Worm (Caenorhabditis elegans) whole organism, L4 larva: Measurements from ENCODE around the gene sdpn-1.

Experiments
- D1046.2 ChIP-seq: fragments of 200-800 bp; sonication (Bioruptor generic); IDR thresholded peaks from 2 replicates; pipeline ENCODE4 v1.3.6; 2022; ENCODE audit warnings: missing genetic modification characterization, missing compliant biosample characterization
- F26F4.8 ChIP-seq: fragments of 200-800 bp; sonication (Bioruptor generic); conservative IDR thresholded peaks from 2 replicates; pipeline ENCODE4 v1.3.6; 2022; ENCODE audit warnings: missing genetic modification characterization, missing compliant biosample characterization
- F44E2.7 ChIP-seq: fragments of 200-800 bp; sonication (Bioruptor generic); IDR thresholded peaks from 2 replicates; pipeline ENCODE4 v2.1.2; 2022; ENCODE audit warnings: missing genetic modification characterization, missing compliant biosample characterization
- R02D3.7 ChIP-seq: fragments of 150-350 bp; sonication (generic microtip); optimal IDR thresholded peaks from 3 replicates; lab custom pipeline; 2014; ENCODE audit warnings: missing biosample characterization, missing genetic modification characterization
- Y105C5A.15 ChIP-seq: fragments of 200-800 bp; sonication (Bioruptor generic); IDR thresholded peaks from 2 replicates; pipeline ENCODE4 v1.3.6; 2022; ENCODE audit warnings: missing genetic modification characterization, missing compliant biosample characterization
- Y48G9A.11 ChIP-seq: fragments of 200-800 bp; sonication (Bioruptor generic); IDR thresholded peaks from 2 replicates; pipeline ENCODE4 v1.3.6; 2022; ENCODE audit warnings: missing genetic modification reagents, missing genetic modification characterization, missing compliant biosample characterization
- aha-1 ChIP-seq: fragments of 150-350 bp; peaks from one replicate; lab custom pipeline; 2014; ENCODE audit warnings: missing biosample characterization, missing genetic modification characterization
- ama-1 ChIP-seq: fragments of 150-350 bp; optimal IDR thresholded peaks from 2 replicates; lab custom pipeline; 2014; ENCODE audit warnings: inconsistent platforms, mixed read lengths
- arid-1 ChIP-seq: fragments of 200-800 bp; sonication (Bioruptor generic); conservative IDR thresholded peaks from 2 replicates; pipeline ENCODE4 v1.3.6; 2022; ENCODE audit warnings: missing genetic modification reagents, missing genetic modification characterization, missing compliant biosample characterization
- ceh-20 ChIP-seq: fragments of 200-800 bp; sonication (Bioruptor generic); IDR thresholded peaks from 2 replicates; pipeline ENCODE4 v1.3.6; 2022; ENCODE audit warnings: missing genetic modification reagents, missing genetic modification characterization, missing compliant biosample characterization
- ceh-44 ChIP-seq: fragments of 200-800 bp; sonication (Bioruptor generic); IDR thresholded peaks from 2 replicates; pipeline ENCODE4 v1.3.6; 2022; ENCODE audit warnings: missing genetic modification reagents, missing genetic modification characterization, missing compliant biosample characterization
- ces-1 ChIP-seq: fragments of 150-350 bp; sonication (generic microtip); optimal IDR thresholded peaks from 4 replicates; lab custom pipeline; 2014; ENCODE audit warnings: missing biosample characterization, missing genetic modification reagents, missing genetic modification characterization
- daf-16 ChIP-seq, 3 experiments: sonication (generic microtip); optimal IDR thresholded peaks; 2 replicates each; lab custom pipeline; 2016 to 2017; ENCODE audit warnings: missing genetic modification characterization in 3 of 3, missing genetic modification reagents in 3 of 3, mild to moderate bottlenecking in 2 of 3, missing compliant biosample characterization in 2 of 3, missing biosample characterization in 1 of 3, moderate library complexity in 1 of 3
- daf-8 ChIP-seq: fragments of 200-800 bp; sonication (Bioruptor generic); IDR thresholded peaks from 2 replicates; pipeline ENCODE4 v1.3.6; 2022; ENCODE audit warnings: missing genetic modification characterization, missing compliant biosample characterization
- dmd-6 ChIP-seq: fragments of 200-800 bp; sonication (Bioruptor generic); IDR thresholded peaks from 2 replicates; pipeline ENCODE4 v1.3.6; 2022; ENCODE audit warnings: missing genetic modification reagents, missing genetic modification characterization, missing compliant biosample characterization
- dmd-8 ChIP-seq: fragments of 200-800 bp; sonication (Bioruptor generic); IDR thresholded peaks from 2 replicates; pipeline ENCODE4 v1.3.6; 2022; ENCODE audit warnings: missing genetic modification characterization, missing compliant biosample characterization
- dve-1 ChIP-seq: sonication (generic microtip); optimal IDR thresholded peaks from 2 replicates; lab custom pipeline; 2017; ENCODE audit warnings: antibody characterized with exemption, mild to moderate bottlenecking, missing genetic modification characterization, missing compliant biosample characterization; ENCODE audit not compliant: insufficient read depth
- egl-43 ChIP-seq: fragments of 200-800 bp; sonication (Bioruptor generic); IDR thresholded peaks from 2 replicates; pipeline ENCODE4 v1.3.6; 2022; ENCODE audit warnings: missing genetic modification reagents, missing genetic modification characterization, missing compliant biosample characterization
- hif-1 ChIP-seq, 2 experiments: sonication (generic microtip); optimal IDR thresholded peaks; 2 replicates each; lab custom pipeline; 2016 to 2017; ENCODE audit warnings: missing compliant biosample characterization in 2 of 2, missing genetic modification characterization in 2 of 2, missing genetic modification reagents in 2 of 2, missing genotype in 2 of 2, mild to moderate bottlenecking in 1 of 2
- hlh-11 ChIP-seq: fragments of 200-800 bp; sonication (Bioruptor generic); optimal IDR thresholded peaks from 2 replicates; lab custom pipeline; 2018; ENCODE audit warnings: mild to moderate bottlenecking, missing genetic modification characterization, missing compliant biosample characterization
- hlh-30 ChIP-seq: sonication (generic microtip); optimal IDR thresholded peaks from 2 replicates; lab custom pipeline; 2017; ENCODE audit warnings: antibody characterized with exemption, mild to moderate bottlenecking, missing genetic modification characterization, missing compliant biosample characterization; ENCODE audit not compliant: insufficient read depth
- lin-15B ChIP-seq: fragments of 150-350 bp; sonication (generic microtip); optimal IDR thresholded peaks from 3 replicates; lab custom pipeline; 2014; ENCODE audit warnings: missing biosample characterization, missing genetic modification characterization
- lin-29 ChIP-seq: fragments of 200-800 bp; sonication (Bioruptor generic); IDR thresholded peaks from 2 replicates; pipeline ENCODE4 v1.3.6; 2022; ENCODE audit warnings: missing genetic modification reagents, missing genetic modification characterization, missing compliant biosample characterization
- lsy-2 ChIP-seq, 2 experiments: fragments of 150-350 bp in 1 of 2; sonication (generic microtip) in 1 of 2; optimal IDR thresholded peaks; 2 replicates each; lab custom pipeline; 2014 to 2017; ENCODE audit warnings: missing biosample characterization in 2 of 2, missing genetic modification characterization in 2 of 2
- madf-9 ChIP-seq: fragments of 200-800 bp; sonication (Bioruptor generic); conservative IDR thresholded peaks from 2 replicates; pipeline ENCODE4 v1.3.6; 2022; ENCODE audit warnings: missing genetic modification reagents, missing genetic modification characterization, missing compliant biosample characterization
- mdl-1 ChIP-seq, 2 experiments: fragments of 150-350 bp in 1 of 2; sonication (generic microtip) in 1 of 2; optimal IDR thresholded peaks; 2 replicates each; lab custom pipeline; 2014 to 2017; ENCODE audit warnings: missing biosample characterization in 2 of 2, missing genetic modification characterization in 2 of 2
- mdt-29 ChIP-seq: fragments of 200-800 bp; sonication (Bioruptor generic); IDR thresholded peaks from 2 replicates; pipeline ENCODE4 v1.3.6; 2022; ENCODE audit warnings: missing genetic modification reagents, missing genetic modification characterization, missing compliant biosample characterization
- mep-1 ChIP-seq: fragments of 150-350 bp; sonication (generic microtip); optimal IDR thresholded peaks from 3 replicates; lab custom pipeline; 2014; ENCODE audit warnings: missing biosample characterization, missing genetic modification characterization
- mxl-3 ChIP-seq: fragments of 200-800 bp; sonication (Bioruptor generic); optimal IDR thresholded peaks from 2 replicates; lab custom pipeline; 2018; ENCODE audit warnings: mild to moderate bottlenecking, missing genetic modification characterization, missing compliant biosample characterization
- nhr-28 ChIP-seq: fragments of 150-350 bp; optimal IDR thresholded peaks from 2 replicates; lab custom pipeline; 2014; ENCODE audit warnings: missing biosample characterization, missing genetic modification characterization
- nhr-48 ChIP-seq: sonication (generic microtip); optimal IDR thresholded peaks from 2 replicates; lab custom pipeline; 2016; ENCODE audit warnings: mild to moderate bottlenecking, missing genetic modification characterization, missing compliant biosample characterization
- nhr-6 ChIP-seq: fragments of 150-350 bp; optimal IDR thresholded peaks from 2 replicates; lab custom pipeline; 2014; ENCODE audit warnings: missing biosample characterization, missing genetic modification characterization
- nhr-76 ChIP-seq: fragments of 150-350 bp; optimal IDR thresholded peaks from 2 replicates; lab custom pipeline; 2014; ENCODE audit warnings: missing biosample characterization, missing genetic modification characterization
- nhr-77 ChIP-seq: fragments of 150-350 bp; optimal IDR thresholded peaks from 2 replicates; lab custom pipeline; 2014; ENCODE audit warnings: missing biosample characterization, missing genetic modification characterization
- pha-4 ChIP-seq, 2 experiments: fragments of 150-350 bp in 1 of 2; fragments of 200-800 bp in 1 of 2; sonication (Bioruptor generic) in 1 of 2; IDR thresholded peaks in 1 of 2; optimal IDR thresholded peaks in 1 of 2; 2 replicates each; pipeline versions ENCODE4 v1.3.6 to Lab custom; 2014 to 2022; ENCODE audit warnings: missing genetic modification characterization in 2 of 2, missing genetic modification reagents in 2 of 2, missing biosample characterization in 1 of 2, missing compliant biosample characterization in 1 of 2
- php-3 ChIP-seq: fragments of 200-800 bp; sonication (Bioruptor generic); IDR thresholded peaks from 2 replicates; pipeline ENCODE4 v1.3.6; 2022; ENCODE audit warnings: missing genetic modification reagents, missing genetic modification characterization, missing compliant biosample characterization
- saeg-2 ChIP-seq: fragments of 200-800 bp; sonication (Bioruptor generic); IDR thresholded peaks from 2 replicates; pipeline ENCODE4 v1.3.6; 2022; ENCODE audit warnings: missing genetic modification reagents, missing genetic modification characterization, missing compliant biosample characterization
- unc-130 ChIP-seq: sonication (generic microtip); optimal IDR thresholded peaks from 2 replicates; lab custom pipeline; 2016; ENCODE audit warnings: missing genetic modification reagents, missing genetic modification characterization, missing compliant biosample characterization
- unc-39 ChIP-seq: sonication (generic microtip); optimal IDR thresholded peaks from 2 replicates; lab custom pipeline; 2017; ENCODE audit warnings: missing biosample characterization, missing genetic modification characterization
- zfp-2 ChIP-seq: sonication (generic microtip); optimal IDR thresholded peaks from 2 replicates; lab custom pipeline; 2016; ENCODE audit warnings: mild to moderate bottlenecking, missing genetic modification characterization, missing compliant biosample characterization
- zfp-3 ChIP-seq: fragments of 200-800 bp; sonication (Bioruptor generic); conservative IDR thresholded peaks from 2 replicates; pipeline ENCODE4 v1.3.6; 2022; ENCODE audit warnings: missing genetic modification reagents, missing genetic modification characterization, missing compliant biosample characterization

The sdpn-1 gene

DNA sequence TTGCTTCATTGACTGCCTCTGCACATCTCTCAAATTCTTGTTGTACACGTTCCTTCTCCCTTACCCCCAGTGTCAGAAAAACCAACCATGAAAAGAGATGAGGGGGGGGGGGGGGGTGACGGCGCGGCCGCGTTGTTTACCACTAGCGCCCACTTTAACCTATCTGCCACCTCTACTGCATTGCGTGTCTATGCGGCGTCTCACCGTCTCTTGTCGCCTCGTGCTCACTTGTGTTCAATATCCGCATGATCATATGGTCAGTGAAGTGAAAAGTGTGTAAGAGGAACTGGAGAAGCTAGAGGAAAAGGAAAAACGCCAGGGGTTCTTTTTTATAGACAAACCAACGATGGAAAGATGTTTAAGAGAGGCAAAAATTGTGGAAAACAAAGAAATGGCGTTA, 21.6 kb upstream of the sdpn-1 start (continued):
- peak; percentile 61; the same call in 1 of the 2 replicates for TF ChIP-seq php-3 (GFP tag; lab: Robert Waterston, UW)
- TF ChIP-seq aha-1 (tag; lab: Kevin White, UChicago): peak; percentile 97
- TF ChIP-seq nhr-6 (tag; lab: Kevin White, UChicago): peak; percentile 87
- peak; percentile 72 for TF ChIP-seq nhr-48 (tag; lab: Kevin White, UChicago)
- TF ChIP-seq dmd-8 (GFP tag; lab: Robert Waterston, UW): peak; percentile 62; the same call in 1 of the 2 replicates
- TF ChIP-seq mxl-3 (GFP tag; lab: Kevin White, UChicago): peak; percentile 96
- no peak for TF ChIP-seq F44E2.7 (GFP tag; lab: Robert Waterston, UW)
- TF ChIP-seq mep-1 (tag; lab: Kevin White, UChicago): peak; percentile 93
- peak; percentile 75 for TF ChIP-seq nhr-77 (tag; lab: Kevin White, UChicago)
- 0 out of 2 replicates have a peak, but pooled peaks have one; percentile 23 for TF ChIP-seq Y48G9A.11
- no peak for TF ChIP-seq R02D3.7 (tag; lab: Kevin White, UChicago)
- peak; percentile 74 for TF ChIP-seq ama-1
- no peak for TF ChIP-seq unc-39 (tag; lab: Kevin White, UChicago)
- no peak for TF ChIP-seq F26F4.8
- peak; percentile 65; the same call in 1 of the 2 replicates for TF ChIP-seq lin-29
- peak; percentile 88 for TF ChIP-seq ceh-20 (GFP tag; lab: Robert Waterston, UW)

DNA sequence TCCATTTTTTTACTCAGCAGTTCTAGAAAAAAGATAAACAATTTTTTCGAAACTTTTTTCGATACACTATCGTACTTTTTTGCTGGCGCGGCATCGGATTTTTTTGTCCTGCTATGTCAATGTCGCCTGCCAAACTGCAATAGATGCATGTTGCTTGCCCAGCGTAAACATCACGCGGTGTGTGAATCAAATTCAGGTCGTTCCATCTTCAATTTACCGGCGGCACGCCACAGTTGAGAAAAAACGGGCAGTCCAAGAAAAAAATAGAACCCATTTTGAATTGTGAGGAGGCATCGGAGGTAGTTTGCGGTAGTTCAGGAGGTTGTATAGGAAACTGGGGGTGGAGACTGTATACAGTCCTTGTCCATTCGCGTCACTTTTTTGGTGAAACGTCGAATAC, 20.4 kb upstream of the sdpn-1 start:
- TF ChIP-seq arid-1 (GFP tag; lab: Robert Waterston, UW) (no peak), mdl-1 (tag; optimal IDR thresholded peaks at IDR 0.05; lab: Kevin White, UChicago) (peak in 1 of 2 experiments; percentile 55), pha-4 (GFP tag; IDR thresholded peaks at IDR 0.05; lab: Robert Waterston, UW) (0 out of 2 replicates have a peak, but pooled peaks have one; percentile 6), pha-4 (tag; optimal IDR thresholded peaks at IDR 0.05; lab: Kevin White, UChicago) (peak; percentile 10), nhr-28 (tag; lab: Kevin White, UChicago) (peak; percentile 23), madf-9 (GFP tag; lab: Robert Waterston, UW) (no peak), aha-1 (tag; lab: Kevin White, UChicago) (peak; percentile 63), lsy-2 (tag; optimal IDR thresholded peaks at IDR 0.05; lab: Kevin White, UChicago) (peak in 1 of 2 experiments; percentile 10), ama-1 (peak; percentile 88), D1046.2 (GFP tag; lab: Robert Waterston, UW) (peak; percentile 22; the same call in 1 of the 2 replicates), mep-1 (tag; lab: Kevin White, UChicago) (peak; percentile 35), mxl-3 (GFP tag; lab: Kevin White, UChicago) (peak; percentile 60), ceh-44 (GFP tag; lab: Robert Waterston, UW) (no peak), nhr-76 (tag; lab: Kevin White, UChicago) (no peak), zfp-2 (no peak), hlh-11 (tag; lab: Kevin White, UChicago) (peak; percentile 70), unc-130 (GFP tag; lab: Kevin White, UChicago) (no peak), saeg-2 (GFP tag; lab: Robert Waterston, UW) (no peak), ceh-20 (GFP tag; lab: Robert Waterston, UW) (0 out of 2 replicates have a peak, but pooled peaks have one; percentile 26), hif-1 (tag; optimal IDR thresholded peaks at IDR 0.05; lab: Kevin White, UChicago) (peak in 1 of 2 experiments; percentile 5), dve-1 (tag; lab: Kevin White, UChicago) (peak; percentile 31), zfp-3 (0 out of 2 replicates have a peak, but pooled peaks have one; percentile 27), lin-15B (no peak), Y105C5A.15 (GFP tag; lab: Robert Waterston, UW) (no peak), nhr-6 (tag; lab: Kevin White, UChicago) (peak; percentile 10), Y48G9A.11 (no peak), hlh-30 (peak; percentile 78), daf-8 (GFP tag; lab: Robert Waterston, UW) (no peak), daf-16 (GFP tag; optimal IDR thresholded peaks at IDR 0.05; lab: Kevin White, UChicago) (no peak), daf-16 (tag; optimal IDR thresholded peaks at IDR 0.05; lab: Kevin White, UChicago) (peak; percentile 32), dmd-6 (GFP tag; lab: Robert Waterston, UW) (peak; percentile 55), nhr-48 (tag; lab: Kevin White, UChicago) (no peak), ces-1 (GFP tag; lab: Kevin White, UChicago) (no peak), mdt-29 (peak; percentile 16; the same call in 1 of the 2 replicates), egl-43 (GFP tag; lab: Robert Waterston, UW) (peak; percentile 42; the same call in 1 of the 2 replicates)
- TF ChIP-seq, all 104 proteins: peak for 20
